2 worm cellular contexts compared by ENCODE assay signal in the genomic region with DNA sequence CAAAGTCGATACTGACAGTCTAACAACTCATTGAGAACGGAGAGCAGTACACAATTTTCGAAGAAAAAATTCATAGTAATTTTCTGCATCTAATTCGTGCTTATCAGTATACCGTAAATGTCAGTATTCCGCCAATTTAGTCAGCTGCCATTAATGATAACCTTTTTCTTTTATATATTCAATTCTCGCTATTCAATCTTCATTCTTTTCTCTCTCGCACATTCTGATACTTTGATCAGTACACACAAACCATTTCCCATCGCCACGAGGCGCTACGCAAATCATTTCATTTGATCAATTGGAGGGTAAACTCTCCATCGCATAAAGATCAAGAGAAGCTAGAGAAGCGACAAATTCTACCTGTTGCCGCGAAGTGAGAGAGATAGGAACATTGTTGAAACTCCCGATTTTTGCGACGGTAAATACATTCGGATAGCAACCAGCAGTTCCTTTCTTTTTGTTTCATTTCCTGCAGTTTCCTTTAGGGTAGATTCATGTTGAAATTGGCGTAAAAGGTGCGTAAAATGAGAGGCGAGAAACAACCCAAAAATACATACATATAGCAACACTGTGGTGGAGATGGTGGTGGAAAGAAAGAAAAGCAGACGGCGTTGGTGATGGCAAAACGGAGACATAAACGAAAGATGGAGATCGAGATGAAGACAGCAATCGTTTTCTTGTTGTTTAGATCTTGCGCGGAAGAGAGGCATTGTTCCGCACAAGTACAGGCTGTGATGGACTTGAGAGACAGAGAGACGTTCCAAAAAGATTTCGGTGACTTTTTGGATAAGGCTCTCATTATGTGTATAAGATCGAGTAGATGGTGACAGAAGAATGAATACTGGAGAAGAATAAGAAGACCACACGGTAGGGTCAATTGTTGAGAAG.
TF ChIP-seq lines count a peak whose summit lies in the region.

No protein-coding gene starts in this region.

TF ChIP-seq in whole organism, L1 larva, 84 proteins besides CTCF, POLR2A, EP300 and RAD21 (continued from another document):
- TF ChIP-seq nhr-90 (tag; optimal IDR thresholded peaks at IDR 0.05; lab: Kevin White, UChicago; ENCODE audit: poor library complexity) (peak; percentile 62), efl-1 (optimal IDR thresholded peaks at IDR 0.05; lab: Kevin White, UChicago) (peak in 1 of 2 experiments; percentile 1), efl-1 (GFP tag; optimal IDR thresholded peaks at IDR 0.05 in 1 of 2; lab: Kevin White, UChicago) (no peak), mab-9 (GFP tag; IDR thresholded peaks at IDR 0.05; lab: Robert Waterston, UW) (no peak), aha-1 (tag; optimal IDR thresholded peaks at IDR 0.05; lab: Kevin White, UChicago) (no peak), ama-1 (optimal IDR thresholded peaks at IDR 0.05; lab: Kevin White, UChicago) (peak; percentile 70), nhr-77 (tag; optimal IDR thresholded peaks at IDR 0.05; lab: Kevin White, UChicago) (peak; percentile 66)

TF ChIP-seq in whole organism, L4 larva, 104 proteins besides CTCF, POLR2A, EP300 and RAD21 (continued from another document):
- TF ChIP-seq nhr-102 (tag; optimal IDR thresholded peaks at IDR 0.05; lab: Kevin White, UChicago) (peak; percentile 6), lsy-2 (tag; optimal IDR thresholded peaks at IDR 0.05; lab: Kevin White, UChicago) (peak; percentile 55 to 58), cey-2 (tag; optimal IDR thresholded peaks at IDR 0.05; lab: Kevin White, UChicago; ENCODE audit: borderline replicate concordance, insufficient read depth) (peak; percentile 9), hlh-30 (tag; optimal IDR thresholded peaks at IDR 0.05; lab: Kevin White, UChicago; ENCODE audit: insufficient read depth) (peak; percentile 75), aha-1 (tag; lab: Kevin White, UChicago) (peak; percentile 25), ama-1 (optimal IDR thresholded peaks at IDR 0.05; lab: Kevin White, UChicago) (peak; percentile 33), mep-1 (tag; optimal IDR thresholded peaks at IDR 0.05; lab: Kevin White, UChicago) (peak; percentile 72), T20F7.1 (GFP tag; optimal IDR thresholded peaks at IDR 0.05; lab: Kevin White, UChicago) (peak; percentile 74), nhr-6 (tag; optimal IDR thresholded peaks at IDR 0.05; lab: Kevin White, UChicago) (peak; percentile 67), lin-1 (GFP tag; IDR thresholded peaks at IDR 0.05; lab: Robert Waterston, UW) (0 out of 2 replicates have a peak, but pooled peaks have one; percentile 24)
TF ChIP-seq in whole organism, L4 larva: peak in this region for 30.
